Worm (Caenorhabditis elegans) whole organism, early embryonic: ENCODE data around the gene F42A9.6.

Experiments used
- B0310.2 ChIP-seq: sonication (generic microtip); optimal IDR thresholded peaks from 2 replicates; lab custom pipeline; 2016; ENCODE audit warnings: mild to moderate bottlenecking, missing genetic modification characterization, missing compliant biosample characterization
- aly-1 ChIP-seq: sonication (generic microtip); optimal IDR thresholded peaks from 2 replicates; lab custom pipeline; 2016; ENCODE audit warnings: missing genetic modification characterization, missing compliant biosample characterization
- ama-1 ChIP-seq: fragments of 150-350 bp; optimal IDR thresholded peaks from 2 replicates; lab custom pipeline; 2014
- ceh-13 ChIP-seq: fragments of 200-800 bp; sonication (Bioruptor generic); optimal IDR thresholded peaks from 2 replicates; lab custom pipeline; 2018; ENCODE audit warnings: mild to moderate bottlenecking, missing genetic modification characterization, missing compliant biosample characterization
- hmbx-1 ChIP-seq: sonication (generic microtip); optimal IDR thresholded peaks from 2 replicates; lab custom pipeline; 2016; ENCODE audit warnings: mild to moderate bottlenecking, missing genetic modification characterization, missing compliant biosample characterization
- hmg-4 ChIP-seq: fragments of 200-800 bp; sonication (Bioruptor generic); optimal IDR thresholded peaks from 2 replicates; lab custom pipeline; 2018; ENCODE audit warnings: mild to moderate bottlenecking, missing genetic modification characterization, missing compliant biosample characterization
- hnd-1 ChIP-seq: sonication (generic microtip); optimal IDR thresholded peaks from 2 replicates; lab custom pipeline; 2016; ENCODE audit warnings: missing genetic modification characterization, missing compliant biosample characterization
- tbx-11 ChIP-seq: fragments of 200-800 bp; sonication (Bioruptor generic); IDR thresholded peaks from 2 replicates; pipeline ENCODE4 v1.3.6; 2022; ENCODE audit warnings: missing genetic modification characterization, missing compliant biosample characterization
- tra-4 ChIP-seq: sonication (generic microtip); optimal IDR thresholded peaks from 2 replicates; lab custom pipeline; 2017; ENCODE audit warnings: missing genetic modification characterization, missing compliant biosample characterization

- TF ChIP-seq hnd-1 (tag; lab: Kevin White, UChicago) (no peak), ceh-13 (GFP tag; lab: Kevin White, UChicago) (no peak), tbx-11 (GFP tag; lab: Robert Waterston, UW) (no peak), ama-1 (lab: Kevin White, UChicago) (no peak), tra-4 (no peak), B0310.2 (no peak), hmbx-1 (tag; lab: Kevin White, UChicago) (no peak), hmg-4 (GFP tag; lab: Kevin White, UChicago) (no peak), aly-1 (no peak)
Observed at ce11 chrIV:8644432-8644831, 35.4 kb downstream of the F42A9.6 start, which contains the start of gene C49C8.3.
